Worm (Caenorhabditis elegans) whole organism, L3 larva: ENCODE data around the gene srh-134.

Experiments
- ama-1 ChIP-seq: fragments of 150-350 bp; optimal IDR thresholded peaks from 2 replicates; lab custom pipeline; 2018
- ceh-16 ChIP-seq: sonication (generic microtip); optimal IDR thresholded peaks from 2 replicates; lab custom pipeline; 2017; ENCODE audit warnings: missing biosample characterization, missing genetic modification characterization
- ceh-28 ChIP-seq: fragments of 150-350 bp; optimal IDR thresholded peaks from 2 replicates; lab custom pipeline; 2014; ENCODE audit warnings: missing biosample characterization, missing genetic modification reagents, missing genetic modification characterization
- ceh-82 ChIP-seq: fragments of 150-350 bp; optimal IDR thresholded peaks from 2 replicates; lab custom pipeline; 2014; ENCODE audit warnings: missing biosample characterization, missing genetic modification characterization
- daf-12 ChIP-seq: fragments of 150-350 bp; optimal IDR thresholded peaks from 2 replicates; lab custom pipeline; 2014; ENCODE audit warnings: missing biosample characterization, missing genetic modification reagents, missing genetic modification characterization
- egl-27 ChIP-seq: sonication (generic microtip); optimal IDR thresholded peaks from 4 replicates; lab custom pipeline; 2017; ENCODE audit warnings: missing biosample characterization, missing genetic modification reagents, missing genetic modification characterization
- egl-5 ChIP-seq: fragments of 150-350 bp; optimal IDR thresholded peaks from 2 replicates; lab custom pipeline; 2017; ENCODE audit warnings: missing biosample characterization, missing genetic modification reagents, missing genetic modification characterization, inconsistent platforms
- elt-1 ChIP-seq: fragments of 150-350 bp; optimal IDR thresholded peaks from 2 replicates; lab custom pipeline; 2014; ENCODE audit warnings: missing biosample characterization, missing genetic modification characterization
- elt-2 ChIP-seq: sonication (generic microtip); optimal IDR thresholded peaks from 2 replicates; lab custom pipeline; 2016; ENCODE audit warnings: missing genetic modification reagents, mild to moderate bottlenecking, missing genetic modification characterization, missing compliant biosample characterization
- elt-3 ChIP-seq, 3 experiments: fragments of 150-350 bp in 1 of 3; sonication (generic microtip) in 2 of 3; optimal IDR thresholded peaks; 2 replicates in 2 of 3; 4 replicates in 1 of 3; lab custom pipeline; 2014 to 2017; ENCODE audit warnings: missing biosample characterization in 3 of 3, missing genetic modification characterization in 3 of 3
- eor-1 ChIP-seq, 2 experiments: fragments of 150-350 bp; optimal IDR thresholded peaks; 2 replicates each; lab custom pipeline; 2014 to 2018; ENCODE audit warnings: missing biosample characterization in 2 of 2, missing genetic modification characterization in 2 of 2
- fkh-10 ChIP-seq: sonication (generic microtip); optimal IDR thresholded peaks from 2 replicates; lab custom pipeline; 2017; ENCODE audit warnings: missing biosample characterization, missing genetic modification reagents, missing genetic modification characterization
- lin-39 ChIP-seq: fragments of 150-350 bp; optimal IDR thresholded peaks from 2 replicates; lab custom pipeline; 2018; ENCODE audit warnings: missing biosample characterization, missing genetic modification reagents, missing genetic modification characterization
- mml-1 ChIP-seq: fragments of 150-350 bp; sonication (generic microtip); optimal IDR thresholded peaks from 3 replicates; lab custom pipeline; 2014; ENCODE audit warnings: missing biosample characterization, missing genetic modification characterization
- nhr-11 ChIP-seq: fragments of 150-350 bp; optimal IDR thresholded peaks from 2 replicates; lab custom pipeline; 2014; ENCODE audit warnings: missing biosample characterization, missing genetic modification characterization
- nhr-12 ChIP-seq: fragments of 150-350 bp; optimal IDR thresholded peaks from 2 replicates; lab custom pipeline; 2014; ENCODE audit warnings: missing biosample characterization, missing genetic modification characterization
- nhr-23 ChIP-seq: fragments of 150-350 bp; optimal IDR thresholded peaks from 2 replicates; lab custom pipeline; 2014; ENCODE audit warnings: missing biosample characterization, missing genetic modification reagents, missing genetic modification characterization
- nhr-25 ChIP-seq: sonication (generic microtip); optimal IDR thresholded peaks from 2 replicates; lab custom pipeline; 2017; ENCODE audit warnings: missing biosample characterization, missing genetic modification characterization
- nhr-28 ChIP-seq: fragments of 150-350 bp; optimal IDR thresholded peaks from 2 replicates; lab custom pipeline; 2014; ENCODE audit warnings: missing biosample characterization, missing genetic modification characterization
- nhr-43 ChIP-seq: sonication (generic microtip); optimal IDR thresholded peaks from 2 replicates; lab custom pipeline; 2016; ENCODE audit warnings: mild to moderate bottlenecking, missing genetic modification characterization, missing compliant biosample characterization; ENCODE audit not compliant: poor library complexity, severe bottlenecking
- nhr-67 ChIP-seq: fragments of 150-350 bp; optimal IDR thresholded peaks from 2 replicates; lab custom pipeline; 2014; ENCODE audit warnings: missing biosample characterization, missing genetic modification characterization
- nhr-77 ChIP-seq: fragments of 150-350 bp; optimal IDR thresholded peaks from 2 replicates; lab custom pipeline; 2014; ENCODE audit warnings: missing biosample characterization, missing genetic modification characterization
- pha-4 ChIP-seq: fragments of 150-350 bp; optimal IDR thresholded peaks from 2 replicates; lab custom pipeline; 2014; ENCODE audit warnings: missing biosample characterization, missing genetic modification reagents, missing genetic modification characterization
- pqm-1 ChIP-seq: fragments of 150-350 bp; optimal IDR thresholded peaks from 2 replicates; lab custom pipeline; 2017; ENCODE audit warnings: missing biosample characterization, missing genetic modification characterization, inconsistent platforms
- sea-2 ChIP-seq: fragments of 150-350 bp; sonication (generic microtip); optimal IDR thresholded peaks from 4 replicates; lab custom pipeline; 2014; ENCODE audit warnings: missing biosample characterization, missing genetic modification reagents, missing genetic modification characterization
- skn-1 ChIP-seq: fragments of 150-350 bp; optimal IDR thresholded peaks from 2 replicates; lab custom pipeline; 2014; ENCODE audit warnings: missing biosample characterization, missing genetic modification characterization
- unc-39 ChIP-seq: sonication (generic microtip); optimal IDR thresholded peaks from 4 replicates; lab custom pipeline; 2017; ENCODE audit warnings: missing biosample characterization, missing genetic modification characterization
- unc-62 ChIP-seq: fragments of 150-350 bp; sonication (generic microtip); optimal IDR thresholded peaks from 4 replicates; lab custom pipeline; 2014; ENCODE audit warnings: missing biosample characterization, missing genetic modification reagents, missing genetic modification characterization
- zag-1 ChIP-seq: fragments of 150-350 bp; optimal IDR thresholded peaks from 2 replicates; lab custom pipeline; 2014; ENCODE audit warnings: missing biosample characterization, missing genetic modification characterization
- ztf-11 ChIP-seq: fragments of 150-350 bp; optimal IDR thresholded peaks from 2 replicates; lab custom pipeline; 2014; ENCODE audit warnings: missing biosample characterization, missing genetic modification characterization
- ztf-4 ChIP-seq: fragments of 150-350 bp; optimal IDR thresholded peaks from 2 replicates; lab custom pipeline; 2014; ENCODE audit warnings: missing biosample characterization, missing genetic modification characterization

The srh-134 gene

ce11 chrV:17978207-17978606 is 38.9 kb downstream of the srh-134 start:
- TF ChIP-seq fkh-10 (GFP tag; lab: Kevin White, UChicago), result no peak
- no peak for TF ChIP-seq sea-2
- TF ChIP-seq ceh-28 (tag; lab: Kevin White, UChicago), result no peak
- TF ChIP-seq ceh-82 (tag; lab: Kevin White, UChicago), result no peak
- TF ChIP-seq pqm-1 (tag; lab: Kevin White, UChicago), result peak; percentile 82
- no peak for TF ChIP-seq nhr-67 (tag; lab: Kevin White, UChicago)
- no peak for TF ChIP-seq mml-1 (tag; lab: Kevin White, UChicago)
- no peak for TF ChIP-seq unc-39
- no peak for TF ChIP-seq eor-1 (tag; optimal IDR thresholded peaks at IDR 0.05; lab: Kevin White, UChicago)
- TF ChIP-seq unc-62 (GFP tag; lab: Kevin White, UChicago), result no peak
- no peak for TF ChIP-seq egl-5 (tag; lab: Kevin White, UChicago)
- no peak for TF ChIP-seq nhr-11
- TF ChIP-seq nhr-23 (tag; lab: Kevin White, UChicago), result no peak
- no peak for TF ChIP-seq nhr-12 (tag; lab: Kevin White, UChicago)
- TF ChIP-seq nhr-77 (tag; lab: Kevin White, UChicago), result no peak
- no peak for TF ChIP-seq egl-27 (tag; lab: Kevin White, UChicago)
- TF ChIP-seq ceh-16 (tag; lab: Kevin White, UChicago), result no peak
- TF ChIP-seq skn-1 (tag; lab: Kevin White, UChicago), result no peak
- peak; percentile 88 for TF ChIP-seq elt-2 (tag; lab: Kevin White, UChicago)
- peak; percentile 59 for TF ChIP-seq pha-4 (tag; lab: Kevin White, UChicago)
- TF ChIP-seq ztf-4 (tag; lab: Kevin White, UChicago), result no peak

- no peak for TF ChIP-seq nhr-28 (tag; lab: Kevin White, UChicago)
- no peak for TF ChIP-seq elt-1 (tag; lab: Kevin White, UChicago)
- no peak for TF ChIP-seq nhr-43 (tag; lab: Kevin White, UChicago)
- TF ChIP-seq elt-3 (tag; optimal IDR thresholded peaks at IDR 0.05; lab: Kevin White, UChicago), result no peak
- TF ChIP-seq nhr-25 (tag; lab: Kevin White, UChicago), result no peak
- no peak for TF ChIP-seq unc-62 (GFP tag; lab: Kevin White, UChicago)
- no peak for TF ChIP-seq skn-1 (tag; lab: Kevin White, UChicago)
- TF ChIP-seq nhr-77 (tag; lab: Kevin White, UChicago), result no peak
- no peak for TF ChIP-seq sea-2
- TF ChIP-seq pqm-1 (tag; lab: Kevin White, UChicago), result no peak
- no peak for TF ChIP-seq ama-1
- TF ChIP-seq zag-1 (tag; lab: Kevin White, UChicago), result no peak
- no peak for TF ChIP-seq daf-12
- no peak for TF ChIP-seq lin-39 (tag; lab: Kevin White, UChicago)
- TF ChIP-seq nhr-11, result no peak
- TF ChIP-seq ceh-82 (tag; lab: Kevin White, UChicago), result no peak
- TF ChIP-seq ztf-11 (tag; lab: Kevin White, UChicago), result no peak
Measured at ce11 chrV:17966747-17967146, 50.4 kb downstream of the srh-134 start, which contains the start of gene gck-3. TSS of gene gck-3 (minus strand) at chrV:17966847.
